Fruit fly (Drosophila melanogaster) whole organism: ENCODE data around the gene CG31624.

Experiments
- pan ChIP-seq: fragments of >200 bp; optimal IDR thresholded peaks from 2 replicates; lab custom pipeline; 2017
- psq ChIP-seq: fragments of >200 bp; optimal IDR thresholded peaks from 2 replicates; lab custom pipeline; 2017
- usp ChIP-seq: fragments of >200 bp; optimal IDR thresholded peaks from 2 replicates; lab custom pipeline; 2017; ENCODE audit warnings: missing biosample characterization, missing genetic modification characterization, mixed read lengths

dm6 chr2L:21234388-21234984 is 34.3 kb upstream of the CG31624 start:
- TF ChIP-seq psq (lab: Kevin White, UChicago) (no peak), pan (no peak), usp (GFP tag; lab: Kevin White, UChicago) (no peak)
